Fruit fly (Drosophila melanogaster): ENCODE data around the gene sofe.

- TF ChIP-seq CG18262 (tag; optimal IDR thresholded peaks at IDR 0.05) (no peak), HLH3B (GFP tag; IDR thresholded peaks at IDR 0.05) (no peak), row (GFP tag; IDR thresholded peaks at IDR 0.05) (no peak)
These were observed 48.3 kb upstream of the sofe start, which contains the start of gene CG43901 for dm6 chrX:10905467-10905866.
